Fruit fly (Drosophila melanogaster): ENCODE measurements around the gene CG3156.

- TF ChIP-seq lola (GFP tag; optimal IDR thresholded peaks at IDR 0.05): no peak
- no peak for TF ChIP-seq psq (GFP tag; optimal IDR thresholded peaks at IDR 0.05)
- TF ChIP-seq pan (optimal IDR thresholded peaks at IDR 0.05): no peak
These were observed 23.7 kb upstream of the CG3156 start for dm6 chrX:463934-464333.

All from whole organism, wandering third instar larva.